Fruit fly (Drosophila melanogaster) whole organism, embryonic: Measurements from ENCODE around the gene pico.
A peak's percentile ranks its signal among the peaks of the same experiment; 100 is the strongest.

Experiments used
- CG10274 ChIP-seq: fragments of 200-800 bp; sonication (Bioruptor generic); optimal IDR thresholded peaks from 3 replicates; lab custom pipeline; 2017; ENCODE audit warnings: missing biosample characterization, mild to moderate bottlenecking, missing genetic modification characterization
- CG12236 ChIP-seq: fragments of 200-800 bp; sonication (Bioruptor generic); optimal IDR thresholded peaks from 2 replicates; lab custom pipeline; 2016; ENCODE audit warnings: missing biosample characterization, missing genetic modification characterization
- CG12744 ChIP-seq: fragments of 200-800 bp; sonication (Bioruptor generic); optimal IDR thresholded peaks from 2 replicates; lab custom pipeline; 2016; ENCODE audit warnings: missing biosample characterization, missing genetic modification characterization
- CG14050 ChIP-seq: fragments of 200-800 bp; sonication (Bioruptor generic); IDR thresholded peaks from 3 replicates; pipeline ENCODE4 v1.3.6; 2022; ENCODE audit warnings: missing biosample characterization, missing genetic modification characterization
- CG15696 ChIP-seq: fragments of 200-800 bp; sonication (Bioruptor generic); optimal IDR thresholded peaks from 2 replicates; lab custom pipeline; 2019; ENCODE audit warnings: missing biosample characterization, mild to moderate bottlenecking, missing genetic modification characterization, moderate library complexity
- CG1603 ChIP-seq: fragments of 200-800 bp; sonication (Bioruptor generic); optimal IDR thresholded peaks from 2 replicates; lab custom pipeline; 2019; ENCODE audit warnings: missing biosample characterization, mild to moderate bottlenecking, missing genetic modification characterization, moderate library complexity
- CG1647 ChIP-seq: fragments of 200-800 bp; sonication (Bioruptor generic); optimal IDR thresholded peaks from 3 replicates; lab custom pipeline; 2016; ENCODE audit warnings: missing biosample characterization, missing genetic modification characterization
- CG16813 ChIP-seq: fragments of 200-800 bp; sonication (Bioruptor generic); IDR thresholded peaks from 3 replicates; pipeline ENCODE4 v1.3.6; 2022; ENCODE audit warnings: missing biosample characterization, missing genetic modification characterization; ENCODE audit not compliant: partially characterized antibody
- CG17359 ChIP-seq: fragments of 200-800 bp; sonication (Bioruptor generic); optimal IDR thresholded peaks from 3 replicates; lab custom pipeline; 2018; ENCODE audit warnings: missing biosample characterization, mild to moderate bottlenecking, missing genetic modification characterization, moderate library complexity
- CG30431 ChIP-seq: fragments of 200-800 bp; sonication (Bioruptor generic); optimal IDR thresholded peaks from 2 replicates; lab custom pipeline; 2017; ENCODE audit warnings: missing biosample characterization, missing genetic modification characterization
- CG43689 ChIP-seq: fragments of 200-800 bp; sonication (Bioruptor generic); IDR thresholded peaks from 2 replicates; pipeline ENCODE4 v1.3.6; 2022; ENCODE audit warnings: missing biosample characterization, missing genetic modification characterization
- CG4404 ChIP-seq: fragments of 200-800 bp; sonication (Bioruptor generic); IDR thresholded peaks from 2 replicates; pipeline ENCODE4 v1.3.6; 2022; ENCODE audit warnings: missing biosample characterization, missing genetic modification characterization
- CG5180 ChIP-seq: fragments of 200-800 bp; sonication (Bioruptor generic); optimal IDR thresholded peaks from 3 replicates; lab custom pipeline; 2017; ENCODE audit warnings: missing biosample characterization, missing genetic modification characterization, mild to moderate bottlenecking, moderate library complexity, missing genetic modification reagents
- CG7271 ChIP-seq: fragments of 200-800 bp; sonication (Bioruptor generic); optimal IDR thresholded peaks from 2 replicates; lab custom pipeline; 2018; ENCODE audit warnings: missing biosample characterization, mild to moderate bottlenecking, missing genetic modification characterization, moderate library complexity
- CG7839 ChIP-seq: fragments of 200-800 bp; sonication (Bioruptor generic); optimal IDR thresholded peaks from 3 replicates; lab custom pipeline; 2018; ENCODE audit warnings: missing biosample characterization, mild to moderate bottlenecking, missing genetic modification characterization, moderate library complexity
- CG7928 ChIP-seq: fragments of 200-800 bp; sonication (Bioruptor generic); optimal IDR thresholded peaks from 2 replicates; lab custom pipeline; 2017; ENCODE audit warnings: missing biosample characterization, mild to moderate bottlenecking, missing genetic modification characterization
- CG8281 ChIP-seq: fragments of 200-800 bp; sonication (Bioruptor generic); optimal IDR thresholded peaks from 2 replicates; lab custom pipeline; 2018; ENCODE audit warnings: missing biosample characterization, mild to moderate bottlenecking, missing genetic modification characterization, moderate library complexity
- CG8359 ChIP-seq: fragments of 200-800 bp; sonication (Bioruptor generic); optimal IDR thresholded peaks from 2 replicates; lab custom pipeline; 2017; ENCODE audit warnings: missing biosample characterization, mild to moderate bottlenecking, missing genetic modification characterization, borderline replicate concordance
- CG9215 ChIP-seq: fragments of 200-800 bp; sonication (Bioruptor generic); IDR thresholded peaks from 2 replicates; pipeline ENCODE4 v1.3.6; 2022; ENCODE audit warnings: missing biosample characterization, missing genetic modification characterization
- CG9797 ChIP-seq: fragments of 200-800 bp; sonication (Bioruptor generic); optimal IDR thresholded peaks from 3 replicates; lab custom pipeline; 2018; ENCODE audit warnings: missing biosample characterization, mild to moderate bottlenecking, missing genetic modification characterization
- CoRest ChIP-seq: fragments of 200-800 bp; sonication (Bioruptor generic); optimal IDR thresholded peaks from 3 replicates; lab custom pipeline; 2018; ENCODE audit warnings: missing biosample characterization, mild to moderate bottlenecking, missing genetic modification characterization, moderate library complexity
- D ChIP-seq, 2 experiments: fragments of 200-800 bp in 1 of 2; fragments of >200 bp in 1 of 2; sonication (Bioruptor generic) in 1 of 2; optimal IDR thresholded peaks; 2 replicates in 1 of 2; 3 replicates in 1 of 2; lab custom pipeline; 2017; ENCODE audit warnings: mild to moderate bottlenecking in 1 of 2, missing biosample characterization in 1 of 2, missing genetic modification characterization in 1 of 2, missing genetic modification reagents in 1 of 2
- Dfd ChIP-seq, 2 experiments: fragments of >200 bp; optimal IDR thresholded peaks; 2 replicates each; lab custom pipeline; 2017; ENCODE audit warnings: missing biosample characterization in 2 of 2, missing genetic modification characterization in 2 of 2
- Gsc ChIP-seq: fragments of 200-800 bp; sonication (Bioruptor generic); IDR thresholded peaks from 2 replicates; pipeline ENCODE4 v1.3.6; 2022; ENCODE audit warnings: missing biosample characterization, missing genetic modification characterization
- Gug ChIP-seq: fragments of 200-800 bp; sonication (Bioruptor generic); IDR thresholded peaks from 4 replicates; pipeline ENCODE4 v1.3.6; 2022; ENCODE audit warnings: missing biosample characterization, missing genetic modification characterization
- Hmx ChIP-seq: fragments of 200-800 bp; sonication (Bioruptor generic); optimal IDR thresholded peaks from 2 replicates; lab custom pipeline; 2016; ENCODE audit warnings: missing biosample characterization, missing genetic modification characterization
- Hr39 ChIP-seq: fragments of >200 bp; optimal IDR thresholded peaks from 2 replicates; lab custom pipeline; 2017
- MESR4 ChIP-seq: fragments of 200-800 bp; sonication (Bioruptor generic); optimal IDR thresholded peaks from 2 replicates; lab custom pipeline; 2018; ENCODE audit warnings: missing biosample characterization, mild to moderate bottlenecking, missing genetic modification characterization, moderate library complexity
- MTF-1 ChIP-seq: fragments of 200-800 bp; sonication (Bioruptor generic); optimal IDR thresholded peaks from 2 replicates; lab custom pipeline; 2018; ENCODE audit warnings: missing biosample characterization, mild to moderate bottlenecking, missing genetic modification characterization, borderline replicate concordance
- Med ChIP-seq: fragments of 200-800 bp; sonication (Bioruptor generic); peaks from one replicate; lab custom pipeline; 2016; ENCODE audit warnings: missing biosample characterization, missing genetic modification characterization, mild to moderate bottlenecking, inconsistent platforms, moderate library complexity
- Side ChIP-seq: fragments of 200-800 bp; sonication (Bioruptor generic); optimal IDR thresholded peaks from 2 replicates; lab custom pipeline; 2016; ENCODE audit warnings: missing biosample characterization, missing genetic modification characterization
- Stat92E ChIP-seq, 3 experiments: fragments of >200 bp in 2 of 3; fragments of 200-800 bp in 1 of 3; sonication (Bioruptor generic) in 1 of 3; optimal IDR thresholded peaks; 2 replicates each; lab custom pipeline; 2017 to 2019; ENCODE audit warnings: missing biosample characterization in 3 of 3, missing genetic modification characterization in 3 of 3, mild to moderate bottlenecking in 1 of 3, moderate library complexity in 1 of 3
- az2 ChIP-seq: fragments of 200-800 bp; sonication (Bioruptor generic); optimal IDR thresholded peaks from 3 replicates; lab custom pipeline; 2016; ENCODE audit warnings: missing biosample characterization, missing genetic modification characterization
- chinmo ChIP-seq: fragments of 200-800 bp; sonication (Bioruptor generic); IDR thresholded peaks from 4 replicates; pipeline ENCODE4 v1.3.6; 2022; ENCODE audit warnings: missing biosample characterization, missing genetic modification characterization; ENCODE audit not compliant: partially characterized antibody
- insv ChIP-seq, 2 experiments: fragments of 200-800 bp; sonication (Bioruptor generic); optimal IDR thresholded peaks; 3 replicates each; lab custom pipeline; 2016 to 2018; ENCODE audit warnings: missing biosample characterization in 2 of 2, missing genetic modification characterization in 2 of 2
- jigr1 ChIP-seq: fragments of 200-800 bp; sonication (Bioruptor generic); IDR thresholded peaks from 3 replicates; pipeline ENCODE4 v1.3.6; 2022; ENCODE audit warnings: missing biosample characterization, missing genetic modification characterization
- jumu ChIP-seq: fragments of 200-800 bp; sonication (Bioruptor generic); optimal IDR thresholded peaks from 3 replicates; lab custom pipeline; 2016; ENCODE audit warnings: missing biosample characterization, missing genetic modification characterization
- odd ChIP-seq: fragments of 200-800 bp; sonication (Bioruptor generic); optimal IDR thresholded peaks from 2 replicates; lab custom pipeline; 2017; ENCODE audit warnings: missing biosample characterization, mild to moderate bottlenecking, missing genetic modification characterization
- peb ChIP-seq: fragments of 200-800 bp; sonication (Bioruptor generic); IDR thresholded peaks from 2 replicates; pipeline ENCODE4 v1.3.6; 2022; ENCODE audit warnings: missing biosample characterization, missing genetic modification characterization
- pros ChIP-seq: fragments of 200-800 bp; sonication (Bioruptor generic); optimal IDR thresholded peaks from 3 replicates; lab custom pipeline; 2019; ENCODE audit warnings: missing biosample characterization, mild to moderate bottlenecking, missing genetic modification characterization, moderate library complexity
- sens-2 ChIP-seq: fragments of 200-800 bp; sonication (Bioruptor generic); IDR thresholded peaks from 2 replicates; pipeline ENCODE4 v1.3.6; 2022; ENCODE audit warnings: missing biosample characterization, missing genetic modification characterization
- sna ChIP-seq: fragments of 200-800 bp; sonication (Bioruptor generic); IDR thresholded peaks from 2 replicates; pipeline ENCODE4 v1.3.6; 2022; ENCODE audit warnings: missing biosample characterization, missing genetic modification characterization; ENCODE audit not compliant: partially characterized antibody
- trh ChIP-seq: fragments of 200-800 bp; sonication (Bioruptor generic); optimal IDR thresholded peaks from 2 replicates; lab custom pipeline; 2016; ENCODE audit warnings: missing biosample characterization, missing genetic modification characterization
- unc-4 ChIP-seq: fragments of 200-800 bp; sonication (Bioruptor generic); IDR thresholded peaks from 2 replicates; pipeline ENCODE4 v1.3.6; 2022; ENCODE audit warnings: missing biosample characterization, missing genetic modification characterization; ENCODE audit not compliant: partially characterized antibody
- vnd ChIP-seq: fragments of 200-800 bp; sonication (Bioruptor generic); IDR thresholded peaks from 3 replicates; pipeline ENCODE4 v1.3.6; 2022; ENCODE audit warnings: missing biosample characterization, missing genetic modification characterization; ENCODE audit not compliant: partially characterized antibody
- wek ChIP-seq: fragments of 200-800 bp; sonication (Bioruptor generic); optimal IDR thresholded peaks from 3 replicates; lab custom pipeline; 2018; ENCODE audit warnings: missing biosample characterization, mild to moderate bottlenecking, missing genetic modification characterization, moderate library complexity
- z ChIP-seq: fragments of 200-800 bp; sonication (Bioruptor generic); IDR thresholded peaks from 3 replicates; pipeline ENCODE4 v1.3.6; 2022; ENCODE audit warnings: missing biosample characterization, missing genetic modification characterization
- zf30C ChIP-seq: fragments of 200-800 bp; sonication (Bioruptor generic); optimal IDR thresholded peaks from 3 replicates; lab custom pipeline; 2018; ENCODE audit warnings: missing biosample characterization, mild to moderate bottlenecking, missing genetic modification characterization

The pico gene

dm6 chrX:19889128-19889756 lies 37.4 kb upstream of the pico start (continued):
- TF ChIP-seq CG16813 (GFP tag; lab: Robert Waterston, UW), result no peak
- TF ChIP-seq pros (GFP tag; lab: Kevin White, UChicago), result peak; percentile 67
- peak; percentile 74 for TF ChIP-seq odd
- TF ChIP-seq sens-2, result peak; percentile 75
- no peak for TF ChIP-seq Hr39
- TF ChIP-seq CG1647, result peak; percentile 74
- TF ChIP-seq Gug, result peak; percentile 82
- peak; percentile 89 for TF ChIP-seq Side (GFP tag; lab: Kevin White, UChicago)
- peak; percentile 49 for TF ChIP-seq CG10274 (GFP tag; lab: Kevin White, UChicago)
- peak; percentile 94 for TF ChIP-seq zf30C (GFP tag; lab: Kevin White, UChicago)
- TF ChIP-seq Gsc (GFP tag; lab: Robert Waterston, UW), result no peak; the same call in 1 of the 2 replicates
- TF ChIP-seq Med (GFP tag; lab: Kevin White, UChicago), result peak; percentile 98
- TF ChIP-seq CG8359, result peak; percentile 21
- TF ChIP-seq wek (GFP tag; lab: Kevin White, UChicago), result peak; percentile 73
- peak; percentile 82 for TF ChIP-seq CG17359 (tag; lab: Kevin White, UChicago)
- peak; percentile 88 for TF ChIP-seq jumu (GFP tag; lab: Kevin White, UChicago)
- TF ChIP-seq CG9797 (GFP tag; lab: Kevin White, UChicago), result no peak
- peak; percentile 14 for TF ChIP-seq CG7271 (tag; lab: Kevin White, UChicago)
- TF ChIP-seq CG12236 (GFP tag; lab: Kevin White, UChicago), result peak; percentile 78
- TF ChIP-seq MTF-1 (GFP tag; lab: Kevin White, UChicago), result peak; percentile 76
- TF ChIP-seq unc-4 (GFP tag; lab: Robert Waterston, UW), result no peak
- TF ChIP-seq CG14050, result peak; percentile 68
- no peak for TF ChIP-seq chinmo (GFP tag; lab: Robert Waterston, UW)
- TF ChIP-seq CG1603, result peak; percentile 91
- TF ChIP-seq CG12744 (GFP tag; lab: Kevin White, UChicago), result peak; percentile 77
- no peak for TF ChIP-seq vnd (GFP tag; lab: Robert Waterston, UW)
- TF ChIP-seq peb (GFP tag; lab: Robert Waterston, UW), result peak; percentile 67
- no peak for TF ChIP-seq D (optimal IDR thresholded peaks at IDR 0.05; lab: Kevin White, UChicago)
- peak; percentile 78 for TF ChIP-seq D (GFP tag; optimal IDR thresholded peaks at IDR 0.05; lab: Kevin White, UChicago)
- peak; percentile 56 for TF ChIP-seq CG8281 (tag; lab: Kevin White, UChicago)
- no peak for TF ChIP-seq Stat92E (GFP tag; optimal IDR thresholded peaks at IDR 0.05; lab: Kevin White, UChicago)
- TF ChIP-seq CG7839 (tag; lab: Kevin White, UChicago), result peak; percentile 91
- peak; percentile 40 for TF ChIP-seq MESR4
- no peak for TF ChIP-seq insv (GFP tag; optimal IDR thresholded peaks at IDR 0.05; lab: Kevin White, UChicago)
- TF ChIP-seq CG9215 (GFP tag; lab: Robert Waterston, UW), result peak; percentile 75
- TF ChIP-seq jigr1 (GFP tag; lab: Robert Waterston, UW), result no peak
- TF ChIP-seq CG43689 (GFP tag; lab: Robert Waterston, UW), result no peak; the same call in 1 of the 2 replicates
- peak; percentile 33 for TF ChIP-seq Hmx (GFP tag; lab: Kevin White, UChicago)
- peak; percentile 38 for TF ChIP-seq trh (GFP tag; lab: Kevin White, UChicago)
- peak; percentile 7 for TF ChIP-seq CG7928
- TF ChIP-seq Dfd (GFP tag; optimal IDR thresholded peaks at IDR 0.05; lab: Kevin White, UChicago), result no peak
- TF ChIP-seq CG30431, result peak; percentile 85
- peak; percentile 85 for TF ChIP-seq az2 (GFP tag; lab: Kevin White, UChicago)
- TF ChIP-seq CoRest (tag; lab: Kevin White, UChicago), result peak; percentile 86
- TF ChIP-seq CG5180 (GFP tag; lab: Kevin White, UChicago), result peak; percentile 59
- no peak for TF ChIP-seq z (GFP tag; lab: Robert Waterston, UW)
- peak; percentile 87 for TF ChIP-seq CG15696 (tag; lab: Kevin White, UChicago)
- TF ChIP-seq CG4404 (GFP tag; lab: Robert Waterston, UW), result peak; percentile 92
- no peak for TF ChIP-seq sna (GFP tag; lab: Robert Waterston, UW)
